Worm (Caenorhabditis elegans) whole organism, L4 larva: ENCODE data around the gene sshk-1.

Source experiments
- Y75B8A.6 ChIP-seq: fragments of 200-800 bp; sonication (Bioruptor generic); IDR thresholded peaks from 2 replicates; pipeline ENCODE4 v1.3.6; 2022; ENCODE audit warnings: missing genetic modification reagents, missing genetic modification characterization, missing compliant biosample characterization
- cey-2 ChIP-seq: sonication (generic microtip); optimal IDR thresholded peaks from 3 replicates; lab custom pipeline; 2017; ENCODE audit warnings: missing genetic modification characterization, mild to moderate bottlenecking, missing compliant biosample characterization, antibody characterized with exemption, borderline replicate concordance; ENCODE audit not compliant: insufficient read depth
- daf-12 ChIP-seq: fragments of 150-350 bp; optimal IDR thresholded peaks from 2 replicates; lab custom pipeline; 2014; ENCODE audit warnings: missing biosample characterization, missing genetic modification reagents, missing genetic modification characterization
- fos-1 ChIP-seq: fragments of 150-350 bp; optimal IDR thresholded peaks from 2 replicates; lab custom pipeline; 2014; ENCODE audit warnings: missing biosample characterization, missing genetic modification characterization
- lim-7 ChIP-seq: fragments of 200-800 bp; sonication (Bioruptor generic); IDR thresholded peaks from 2 replicates; pipeline ENCODE4 v1.3.6; 2022; ENCODE audit warnings: missing genetic modification characterization, missing compliant biosample characterization
- lin-13 ChIP-seq: fragments of 150-350 bp; optimal IDR thresholded peaks from 2 replicates; lab custom pipeline; 2014; ENCODE audit warnings: missing biosample characterization, missing genetic modification reagents, missing genetic modification characterization
- nhr-102 ChIP-seq: sonication (generic microtip); optimal IDR thresholded peaks from 2 replicates; lab custom pipeline; 2016; ENCODE audit warnings: mild to moderate bottlenecking, missing genetic modification characterization, moderate library complexity, missing compliant biosample characterization
- nhr-76 ChIP-seq: fragments of 150-350 bp; optimal IDR thresholded peaks from 2 replicates; lab custom pipeline; 2014; ENCODE audit warnings: missing biosample characterization, missing genetic modification characterization
- zip-2 ChIP-seq: fragments of 150-350 bp; optimal IDR thresholded peaks from 2 replicates; lab custom pipeline; 2014; ENCODE audit warnings: missing biosample characterization, missing genetic modification characterization
- ztf-11 ChIP-seq: fragments of 150-350 bp; optimal IDR thresholded peaks from 2 replicates; lab custom pipeline; 2014; ENCODE audit warnings: missing biosample characterization, missing genetic modification characterization

DNA sequence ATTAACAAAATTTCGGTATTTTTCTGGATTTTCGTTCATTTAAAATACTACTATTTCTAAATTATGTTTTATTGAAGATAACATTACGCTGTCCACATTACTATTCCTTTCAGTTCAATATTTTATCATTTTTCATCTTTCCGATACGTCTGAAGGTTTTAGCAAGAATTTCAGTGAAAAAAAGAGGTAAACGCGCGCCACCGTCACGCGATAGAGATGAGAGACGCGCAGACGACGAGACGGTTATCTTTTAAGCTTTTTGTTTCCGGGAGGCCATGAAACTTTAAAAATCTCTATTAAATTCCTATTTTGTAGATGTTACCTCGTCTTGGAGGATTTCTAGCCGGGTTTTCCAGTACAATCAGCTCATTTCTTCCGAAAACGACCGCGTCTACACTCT is 21.8 kb downstream of the sshk-1 start, which contains the start of gene mrps-12:
- TF ChIP-seq cey-2 (tag; lab: Kevin White, UChicago) (no peak), nhr-76 (tag; lab: Kevin White, UChicago) (no peak), fos-1 (tag; lab: Kevin White, UChicago) (no peak), daf-12 (tag; lab: Kevin White, UChicago) (no peak), nhr-102 (tag; lab: Kevin White, UChicago) (no peak), ztf-11 (tag; lab: Kevin White, UChicago) (no peak), Y75B8A.6 (GFP tag; lab: Robert Waterston, UW) (no peak), zip-2 (tag; lab: Kevin White, UChicago) (no peak), lin-13 (GFP tag; lab: Kevin White, UChicago) (no peak), lim-7 (GFP tag; lab: Robert Waterston, UW) (no peak)
